Worm (Caenorhabditis elegans) whole organism, mixed stage, embryonic: ENCODE results near the gene Y49A3A.3.

Source experiments
- M03D4.4 ChIP-seq: sonication (generic microtip); optimal IDR thresholded peaks from 2 replicates; lab custom pipeline; 2017; ENCODE audit warnings: mild to moderate bottlenecking, missing genetic modification characterization, missing compliant biosample characterization
- blmp-1 ChIP-seq: fragments of 150-350 bp; optimal IDR thresholded peaks from 2 replicates; lab custom pipeline; 2014; ENCODE audit warnings: missing biosample characterization, missing genetic modification characterization
- elt-3 ChIP-seq: fragments of 150-350 bp; optimal IDR thresholded peaks from 2 replicates; lab custom pipeline; 2014; ENCODE audit warnings: missing biosample characterization, missing genetic modification characterization
- lin-13 ChIP-seq: fragments of 150-350 bp; optimal IDR thresholded peaks from 2 replicates; lab custom pipeline; 2014; ENCODE audit warnings: missing biosample characterization, missing genetic modification characterization
- mep-1 ChIP-seq: fragments of 150-350 bp; optimal IDR thresholded peaks from 2 replicates; lab custom pipeline; 2017; ENCODE audit warnings: missing biosample characterization, missing genetic modification reagents, missing genetic modification characterization, inconsistent platforms
- nhr-237 ChIP-seq: fragments of 150-350 bp; optimal IDR thresholded peaks from 2 replicates; lab custom pipeline; 2014; ENCODE audit warnings: missing biosample characterization, missing genetic modification characterization
- pha-4 ChIP-seq: fragments of 150-350 bp; optimal IDR thresholded peaks from 2 replicates; lab custom pipeline; 2018; ENCODE audit warnings: missing biosample characterization, missing genetic modification reagents, missing genetic modification characterization
- unc-120 ChIP-seq: sonication (generic microtip); optimal IDR thresholded peaks from 2 replicates; lab custom pipeline; 2017; ENCODE audit warnings: missing genetic modification characterization, missing compliant biosample characterization; ENCODE audit not compliant: poor library complexity, severe bottlenecking
- unc-39 ChIP-seq: fragments of 150-350 bp; optimal IDR thresholded peaks from 2 replicates; lab custom pipeline; 2014; ENCODE audit warnings: missing biosample characterization, missing genetic modification characterization
- unc-62 ChIP-seq: fragments of 150-350 bp; optimal IDR thresholded peaks from 2 replicates; lab custom pipeline; 2014; ENCODE audit warnings: missing biosample characterization, missing genetic modification reagents, missing genetic modification characterization
- ztf-11 ChIP-seq: fragments of 150-350 bp; optimal IDR thresholded peaks from 2 replicates; lab custom pipeline; 2014; ENCODE audit warnings: missing biosample characterization, missing genetic modification characterization

ce11 chrV:14336655-14337054 lies 17.6 kb upstream of the Y49A3A.3 start, which contains the start of gene srm-6:
- TF ChIP-seq pha-4 (tag; lab: Kevin White, UChicago) (no peak), unc-62 (GFP tag; lab: Kevin White, UChicago) (no peak), M03D4.4 (no peak), blmp-1 (tag; lab: Kevin White, UChicago) (no peak), lin-13 (tag; lab: Kevin White, UChicago) (no peak), unc-120 (tag; lab: Kevin White, UChicago) (no peak), nhr-237 (tag; lab: Kevin White, UChicago) (no peak), elt-3 (tag; lab: Kevin White, UChicago) (no peak), ztf-11 (tag; lab: Kevin White, UChicago) (no peak), mep-1 (tag; lab: Kevin White, UChicago) (no peak), unc-39 (tag; lab: Kevin White, UChicago) (no peak)
